Comparison of ENCODE assay signal across 1 fruit fly cellular context in the genomic region with DNA sequence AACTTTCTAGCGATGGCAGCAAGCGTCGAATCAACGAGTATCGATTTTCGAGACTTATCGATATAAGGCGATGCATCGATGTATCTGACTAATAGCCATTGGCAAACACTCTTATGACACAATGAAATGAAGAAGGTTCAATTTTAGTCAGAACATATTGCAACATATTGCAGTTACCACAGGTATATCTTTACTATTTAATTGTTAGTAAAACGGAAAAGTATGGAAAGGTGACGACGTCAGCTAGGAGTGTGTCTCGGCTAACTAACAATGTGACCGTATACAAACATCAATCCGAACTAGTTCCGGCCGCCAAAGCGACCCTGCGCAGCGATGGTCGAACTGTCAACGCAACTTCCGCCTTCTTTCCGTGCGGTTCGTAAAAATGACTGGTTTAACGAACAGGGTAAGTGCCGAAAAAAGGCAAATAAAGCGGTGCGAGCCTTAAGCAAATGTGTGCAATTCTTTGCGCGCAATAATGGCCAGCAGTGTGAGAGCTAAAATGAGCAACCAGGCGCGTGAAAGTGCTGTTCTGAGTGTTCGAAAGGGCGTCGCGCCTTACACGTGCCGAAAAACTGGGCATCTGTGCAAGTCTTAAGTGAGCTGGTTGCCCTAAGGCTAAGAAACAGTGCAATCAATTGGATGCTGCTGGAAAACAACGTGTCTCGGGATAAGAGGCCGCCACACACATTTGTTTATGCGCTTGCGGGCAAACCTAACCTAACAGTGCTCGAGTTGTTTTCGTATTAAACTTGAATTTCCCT.
TF ChIP-seq lines count a peak whose summit lies in the region.

A gene (minus strand): TSS at position 11 of the 764 bp plus-strand sequence.
A gene (minus strand): TSS at position 11 of the 764 bp plus-strand sequence.
A gene (plus strand): TSS at position 360 of the 764 bp plus-strand sequence.

TF ChIP-seq in whole organism, embryonic, 481 proteins besides CTCF, POLR2A, EP300 and RAD21 (continued from another document and continues in another):
- peak; percentile 83 for TF ChIP-seq CG12299 (tag; optimal IDR thresholded peaks at IDR 0.05; lab: Kevin White, UChicago)
- TF ChIP-seq sim (GFP tag; IDR thresholded peaks at IDR 0.05; lab: Robert Waterston, UW) = no peak
- no peak for TF ChIP-seq Gsc (GFP tag; IDR thresholded peaks at IDR 0.05; lab: Robert Waterston, UW)
- no peak for TF ChIP-seq cas (GFP tag; IDR thresholded peaks at IDR 0.05; lab: Robert Waterston, UW)
- peak; percentile 90 for TF ChIP-seq disco-r (GFP tag; optimal IDR thresholded peaks at IDR 0.05; lab: Kevin White, UChicago)
- peak; percentile 90 for TF ChIP-seq ac (GFP tag; optimal IDR thresholded peaks at IDR 0.05; lab: Kevin White, UChicago)
- TF ChIP-seq CG9727 (GFP tag; optimal IDR thresholded peaks at IDR 0.05; lab: Kevin White, UChicago) = peak; percentile 97
- TF ChIP-seq CG4854 (GFP tag; optimal IDR thresholded peaks at IDR 0.05; lab: Kevin White, UChicago) = peak; percentile 89
- TF ChIP-seq dmrt99B (tag; optimal IDR thresholded peaks at IDR 0.05; lab: Kevin White, UChicago) = no peak
- TF ChIP-seq Spps (tag; optimal IDR thresholded peaks at IDR 0.05; lab: Kevin White, UChicago) = peak; percentile 62
- TF ChIP-seq CG4730 (GFP tag; IDR thresholded peaks at IDR 0.05; lab: Robert Waterston, UW) = no peak
- TF ChIP-seq C15 (GFP tag; IDR thresholded peaks at IDR 0.05; lab: Robert Waterston, UW) = no peak
- TF ChIP-seq Dip2 (GFP tag; IDR thresholded peaks at IDR 0.05; lab: Robert Waterston, UW) = no peak
- TF ChIP-seq NFAT (GFP tag; IDR thresholded peaks at IDR 0.05; lab: Robert Waterston, UW) = no peak
- TF ChIP-seq CG32767 (GFP tag; IDR thresholded peaks at IDR 0.05; lab: Robert Waterston, UW) = no peak
- TF ChIP-seq inv (GFP tag; IDR thresholded peaks at IDR 0.05; lab: Robert Waterston, UW; ENCODE audit: partially characterized antibody) = no peak
- TF ChIP-seq Dip3 (GFP tag; optimal IDR thresholded peaks at IDR 0.05; lab: Kevin White, UChicago) = peak; percentile 89
- no peak for TF ChIP-seq dimm (GFP tag; IDR thresholded peaks at IDR 0.05; lab: Robert Waterston, UW)
- TF ChIP-seq CG2875 (GFP tag; optimal IDR thresholded peaks at IDR 0.05; lab: Kevin White, UChicago) = peak; percentile 92
- peak; percentile 84 for TF ChIP-seq CG3163 (GFP tag; optimal IDR thresholded peaks at IDR 0.05; lab: Kevin White, UChicago)
- TF ChIP-seq Chrac-16 (GFP tag; optimal IDR thresholded peaks at IDR 0.05; lab: Kevin White, UChicago) = peak; percentile 57
- TF ChIP-seq CG13894 (tag; optimal IDR thresholded peaks at IDR 0.05; lab: Kevin White, UChicago) = peak; percentile 82
- TF ChIP-seq Sin3A (optimal IDR thresholded peaks at IDR 0.05; lab: Kevin White, UChicago) = peak; percentile 97
- TF ChIP-seq CG12104 (GFP tag; optimal IDR thresholded peaks at IDR 0.05; lab: Kevin White, UChicago) = peak; percentile 96
- no peak for TF ChIP-seq bbx (GFP tag; IDR thresholded peaks at IDR 0.05; lab: Robert Waterston, UW; ENCODE audit: partially characterized antibody)
- peak; percentile 96 for TF ChIP-seq bcd (GFP tag; optimal IDR thresholded peaks at IDR 0.05; lab: Kevin White, UChicago)
- peak; percentile 91 for TF ChIP-seq CG33557 (GFP tag; optimal IDR thresholded peaks at IDR 0.05; lab: Kevin White, UChicago)
- TF ChIP-seq MESR4 (GFP tag; optimal IDR thresholded peaks at IDR 0.05; lab: Kevin White, UChicago) = peak; percentile 100
- TF ChIP-seq Dek (tag; optimal IDR thresholded peaks at IDR 0.05; lab: Kevin White, UChicago) = peak; percentile 81
- TF ChIP-seq grn (GFP tag; optimal IDR thresholded peaks at IDR 0.05; lab: Kevin White, UChicago) = peak; percentile 76
- peak; percentile 52 for TF ChIP-seq tx (GFP tag; optimal IDR thresholded peaks at IDR 0.05; lab: Kevin White, UChicago)
- TF ChIP-seq Adf1 (GFP tag; IDR thresholded peaks at IDR 0.05; lab: Robert Waterston, UW) = no peak
- TF ChIP-seq lmd (GFP tag; IDR thresholded peaks at IDR 0.05; lab: Robert Waterston, UW) = no peak
- TF ChIP-seq Xbp1 (GFP tag; optimal IDR thresholded peaks at IDR 0.05; lab: Kevin White, UChicago) = peak; percentile 89
- TF ChIP-seq onecut (GFP tag; IDR thresholded peaks at IDR 0.05; lab: Robert Waterston, UW) = peak; percentile 93
- TF ChIP-seq Hmx (GFP tag; optimal IDR thresholded peaks at IDR 0.05; lab: Kevin White, UChicago) = peak; percentile 39
- no peak for TF ChIP-seq CG32532 (GFP tag; IDR thresholded peaks at IDR 0.05; lab: Robert Waterston, UW)
- TF ChIP-seq chif (GFP tag; optimal IDR thresholded peaks at IDR 0.05; lab: Kevin White, UChicago) = peak; percentile 77 to 94
- TF ChIP-seq CG1233 (GFP tag; optimal IDR thresholded peaks at IDR 0.05; lab: Kevin White, UChicago) = peak; percentile 96
- TF ChIP-seq pros (GFP tag; optimal IDR thresholded peaks at IDR 0.05; lab: Kevin White, UChicago) = peak; percentile 44
- TF ChIP-seq CG7839 (tag; optimal IDR thresholded peaks at IDR 0.05; lab: Kevin White, UChicago) = peak; percentile 85
- TF ChIP-seq CG10209 (GFP tag; optimal IDR thresholded peaks at IDR 0.05; lab: Kevin White, UChicago) = peak; percentile 94
- no peak for TF ChIP-seq sd (tag; optimal IDR thresholded peaks at IDR 0.05; lab: Kevin White, UChicago)
- TF ChIP-seq exex (tag; optimal IDR thresholded peaks at IDR 0.05; lab: Kevin White, UChicago) = peak; percentile 62
- TF ChIP-seq trem (tag; optimal IDR thresholded peaks at IDR 0.05; lab: Kevin White, UChicago) = peak; percentile 94
- no peak for TF ChIP-seq slbo (GFP tag; IDR thresholded peaks at IDR 0.05; lab: Robert Waterston, UW)
- peak; percentile 100 for TF ChIP-seq CG15514 (GFP tag; optimal IDR thresholded peaks at IDR 0.05; lab: Kevin White, UChicago)
- peak; percentile 21 to 78 for TF ChIP-seq bsh (GFP tag; optimal IDR thresholded peaks at IDR 0.05; lab: Kevin White, UChicago)
- no peak for TF ChIP-seq CG9215 (GFP tag; IDR thresholded peaks at IDR 0.05; lab: Robert Waterston, UW)
- peak; percentile 87 for TF ChIP-seq CG10274 (GFP tag; optimal IDR thresholded peaks at IDR 0.05; lab: Kevin White, UChicago)
- TF ChIP-seq BEAF-32 (GFP tag; optimal IDR thresholded peaks at IDR 0.05; lab: Kevin White, UChicago) = peak; percentile 99
- TF ChIP-seq CG8359 (GFP tag; optimal IDR thresholded peaks at IDR 0.05; lab: Kevin White, UChicago; ENCODE audit: borderline replicate concordance) = peak; percentile 85
- TF ChIP-seq Neu2 (GFP tag; optimal IDR thresholded peaks at IDR 0.05; lab: Kevin White, UChicago; ENCODE audit: borderline replicate concordance) = peak; percentile 74
- TF ChIP-seq CG6791 (GFP tag; IDR thresholded peaks at IDR 0.05; lab: Robert Waterston, UW; ENCODE audit: partially characterized antibody) = no peak
- TF ChIP-seq chinmo (GFP tag; IDR thresholded peaks at IDR 0.05; lab: Robert Waterston, UW; ENCODE audit: partially characterized antibody) = no peak
- TF ChIP-seq croc (GFP tag; conservative IDR thresholded peaks at IDR 0.05; lab: Robert Waterston, UW) = peak; percentile 54; the same call in 2 of the 3 replicates
- TF ChIP-seq CG12744 (GFP tag; optimal IDR thresholded peaks at IDR 0.05; lab: Kevin White, UChicago) = peak; percentile 93
- TF ChIP-seq CG12236 (GFP tag; optimal IDR thresholded peaks at IDR 0.05; lab: Kevin White, UChicago) = peak; percentile 94
- peak; percentile 87 for TF ChIP-seq pita (GFP tag; optimal IDR thresholded peaks at IDR 0.05; lab: Kevin White, UChicago)
- TF ChIP-seq HLHmδ (GFP tag; optimal IDR thresholded peaks at IDR 0.05; lab: Kevin White, UChicago) = peak; percentile 100
- TF ChIP-seq Usf (GFP tag; optimal IDR thresholded peaks at IDR 0.05; lab: Kevin White, UChicago) = peak; percentile 90
- TF ChIP-seq hb (GFP tag; IDR thresholded peaks at IDR 0.05; lab: Robert Waterston, UW; ENCODE audit: partially characterized antibody) = no peak
- TF ChIP-seq CG10565 (GFP tag; optimal IDR thresholded peaks at IDR 0.05; lab: Kevin White, UChicago) = peak; percentile 68
- TF ChIP-seq rib (GFP tag; IDR thresholded peaks at IDR 0.05; lab: Robert Waterston, UW) = no peak
- no peak for TF ChIP-seq eve (GFP tag; optimal IDR thresholded peaks at IDR 0.05; lab: Kevin White, UChicago)
- TF ChIP-seq Asciz (GFP tag; optimal IDR thresholded peaks at IDR 0.05; lab: Kevin White, UChicago) = peak; percentile 92
- peak; percentile 86 for TF ChIP-seq Myb (GFP tag; optimal IDR thresholded peaks at IDR 0.05; lab: Kevin White, UChicago)
- peak; percentile 87 for TF ChIP-seq CG3838 (GFP tag; optimal IDR thresholded peaks at IDR 0.05; lab: Kevin White, UChicago)
- TF ChIP-seq shn (GFP tag; optimal IDR thresholded peaks at IDR 0.05; lab: Kevin White, UChicago) = peak; percentile 92
- no peak for TF ChIP-seq Opbp (GFP tag; IDR thresholded peaks at IDR 0.05; lab: Robert Waterston, UW; ENCODE audit: partially characterized antibody)
- peak; percentile 75 for TF ChIP-seq stwl (tag; optimal IDR thresholded peaks at IDR 0.05; lab: Kevin White, UChicago)
- TF ChIP-seq slou (GFP tag; optimal IDR thresholded peaks at IDR 0.05; lab: Kevin White, UChicago) = peak; percentile 88
- TF ChIP-seq ranshi (GFP tag; IDR thresholded peaks at IDR 0.05; lab: Robert Waterston, UW) = no peak
- TF ChIP-seq CG8089 (GFP tag; optimal IDR thresholded peaks at IDR 0.05; lab: Kevin White, UChicago) = peak; percentile 93
- TF ChIP-seq TFAM (GFP tag; optimal IDR thresholded peaks at IDR 0.05; lab: Kevin White, UChicago) = peak; percentile 83
- TF ChIP-seq knrl (GFP tag; IDR thresholded peaks at IDR 0.05; lab: Robert Waterston, UW; ENCODE audit: partially characterized antibody) = no peak
- peak; percentile 90 for TF ChIP-seq NK7.1 (GFP tag; optimal IDR thresholded peaks at IDR 0.05; lab: Kevin White, UChicago)
- TF ChIP-seq zfh1 (GFP tag; IDR thresholded peaks at IDR 0.05; lab: Robert Waterston, UW) = no peak
- TF ChIP-seq pum (GFP tag; optimal IDR thresholded peaks at IDR 0.05; lab: Kevin White, UChicago) = peak; percentile 69
- peak; percentile 88 for TF ChIP-seq CG1792 (GFP tag; optimal IDR thresholded peaks at IDR 0.05; lab: Kevin White, UChicago)
- TF ChIP-seq sna (GFP tag; IDR thresholded peaks at IDR 0.05; lab: Robert Waterston, UW; ENCODE audit: partially characterized antibody) = no peak
- peak; percentile 81 to 93 for TF ChIP-seq dpn (GFP tag; optimal IDR thresholded peaks at IDR 0.05; lab: Kevin White, UChicago)
- TF ChIP-seq Mrtf (GFP tag; IDR thresholded peaks at IDR 0.05; lab: Robert Waterston, UW) = no peak
- peak; percentile 84 for TF ChIP-seq HLH54F (GFP tag; optimal IDR thresholded peaks at IDR 0.05; lab: Kevin White, UChicago)
- TF ChIP-seq CG18764 (GFP tag; optimal IDR thresholded peaks at IDR 0.05; lab: Kevin White, UChicago) = peak; percentile 91
- no peak for TF ChIP-seq sob (GFP tag; IDR thresholded peaks at IDR 0.05; lab: Robert Waterston, UW)
- no peak for TF ChIP-seq CG42726 (GFP tag; IDR thresholded peaks at IDR 0.05; lab: Robert Waterston, UW; ENCODE audit: partially characterized antibody)
- peak; percentile 78 for TF ChIP-seq CG8944 (GFP tag; optimal IDR thresholded peaks at IDR 0.05; lab: Kevin White, UChicago)
- TF ChIP-seq Ets97D (GFP tag; optimal IDR thresholded peaks at IDR 0.05; lab: Kevin White, UChicago) = peak; percentile 100
- TF ChIP-seq insv (GFP tag; optimal IDR thresholded peaks at IDR 0.05; lab: Kevin White, UChicago) = peak in 1 of 2 experiments; percentile 85
- no peak for TF ChIP-seq otp (GFP tag; IDR thresholded peaks at IDR 0.05; lab: Robert Waterston, UW)
- peak; percentile 96 for TF ChIP-seq Side (GFP tag; optimal IDR thresholded peaks at IDR 0.05; lab: Kevin White, UChicago)
- no peak for TF ChIP-seq Ada2b (GFP tag; IDR thresholded peaks at IDR 0.05; lab: Robert Waterston, UW)
- TF ChIP-seq fu2 (GFP tag; optimal IDR thresholded peaks at IDR 0.05; lab: Kevin White, UChicago) = peak; percentile 88
- TF ChIP-seq ato (GFP tag; IDR thresholded peaks at IDR 0.05; lab: Robert Waterston, UW; ENCODE audit: partially characterized antibody) = no peak
- peak; percentile 90 for TF ChIP-seq crc (GFP tag; optimal IDR thresholded peaks at IDR 0.05; lab: Kevin White, UChicago)
- TF ChIP-seq vvl (GFP tag; IDR thresholded peaks at IDR 0.05; lab: Robert Waterston, UW) = no peak
- TF ChIP-seq ttk (GFP tag; IDR thresholded peaks at IDR 0.05; lab: Robert Waterston, UW) = no peak
- peak; percentile 95 for TF ChIP-seq pb (GFP tag; optimal IDR thresholded peaks at IDR 0.05; lab: Kevin White, UChicago)
- TF ChIP-seq CG17385 (GFP tag; optimal IDR thresholded peaks at IDR 0.05; lab: Kevin White, UChicago) = peak; percentile 91
- TF ChIP-seq CG1603 (tag; optimal IDR thresholded peaks at IDR 0.05; lab: Kevin White, UChicago) = peak; percentile 96
- no peak for TF ChIP-seq CG31441 (GFP tag; IDR thresholded peaks at IDR 0.05; lab: Robert Waterston, UW)
- TF ChIP-seq Eip74EF (GFP tag; optimal IDR thresholded peaks at IDR 0.05; lab: Kevin White, UChicago) = peak in 1 of 2 experiments; percentile 79
- TF ChIP-seq CG18476 (GFP tag; optimal IDR thresholded peaks at IDR 0.05; lab: Kevin White, UChicago) = peak; percentile 74
- no peak for TF ChIP-seq CG16813 (GFP tag; IDR thresholded peaks at IDR 0.05; lab: Robert Waterston, UW; ENCODE audit: partially characterized antibody)
- TF ChIP-seq CG17912 (GFP tag; optimal IDR thresholded peaks at IDR 0.05; lab: Kevin White, UChicago) = peak; percentile 99
- no peak for TF ChIP-seq CG6689 (GFP tag; IDR thresholded peaks at IDR 0.05; lab: Robert Waterston, UW)
- no peak for TF ChIP-seq aop (GFP tag; IDR thresholded peaks at IDR 0.05; lab: Robert Waterston, UW)
- TF ChIP-seq CG8388 (GFP tag; optimal IDR thresholded peaks at IDR 0.05; lab: Kevin White, UChicago) = peak; percentile 85
- TF ChIP-seq CG15601 (tag; optimal IDR thresholded peaks at IDR 0.05; lab: Kevin White, UChicago) = peak; percentile 90
- TF ChIP-seq Deaf1 (tag; optimal IDR thresholded peaks at IDR 0.05; lab: Kevin White, UChicago) = peak; percentile 69
- no peak for TF ChIP-seq mld (GFP tag; IDR thresholded peaks at IDR 0.05; lab: Robert Waterston, UW; ENCODE audit: partially characterized antibody)
- TF ChIP-seq CG17612 (GFP tag; IDR thresholded peaks at IDR 0.05; lab: Robert Waterston, UW) = no peak
- TF ChIP-seq CG8765 (GFP tag; IDR thresholded peaks at IDR 0.05; lab: Robert Waterston, UW) = no peak
- peak; percentile 93 for TF ChIP-seq btn (GFP tag; optimal IDR thresholded peaks at IDR 0.05; lab: Kevin White, UChicago)
- TF ChIP-seq CG9797 (GFP tag; optimal IDR thresholded peaks at IDR 0.05; lab: Kevin White, UChicago) = peak; percentile 98
- no peak for TF ChIP-seq CG7357 (GFP tag; IDR thresholded peaks at IDR 0.05; lab: Robert Waterston, UW)
- TF ChIP-seq ap (GFP tag; IDR thresholded peaks at IDR 0.05; lab: Robert Waterston, UW) = no peak
- TF ChIP-seq CG11093 (GFP tag; IDR thresholded peaks at IDR 0.05; lab: Robert Waterston, UW) = peak; percentile 43; the same call in 1 of the 3 replicates
- TF ChIP-seq ash1 (GFP tag; optimal IDR thresholded peaks at IDR 0.05; lab: Kevin White, UChicago) = peak; percentile 98
- no peak for TF ChIP-seq E2f2 (GFP tag; IDR thresholded peaks at IDR 0.05; lab: Robert Waterston, UW)
